Comparison of ENCODE assay signal across 1 fruit fly cellular context in the genomic region with DNA sequence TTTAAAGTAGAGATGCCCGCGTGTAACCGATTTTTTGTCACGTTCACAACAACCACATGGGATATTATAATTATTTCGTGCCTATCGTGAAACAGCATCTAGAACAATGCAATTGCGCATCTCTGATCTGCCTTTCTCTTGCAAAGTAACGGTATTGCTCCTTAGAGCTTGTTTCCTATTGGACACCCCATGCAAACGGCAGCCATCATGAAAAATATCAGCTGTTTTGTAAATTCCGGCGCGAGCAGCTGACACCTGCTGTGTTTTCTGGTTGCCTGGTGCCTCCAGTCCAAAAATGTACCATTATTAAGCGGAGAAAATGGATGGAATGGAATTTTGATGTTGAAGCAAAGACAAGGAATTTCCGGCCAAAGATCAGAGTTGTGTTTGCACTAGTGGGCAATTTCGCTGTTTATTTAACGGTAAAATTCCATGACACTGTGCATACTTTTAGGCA.
TF ChIP-seq lines count a peak whose summit lies in the region.

No protein-coding gene starts in this region.

TF ChIP-seq in whole organism, embryonic, 481 proteins besides CTCF, POLR2A, EP300 and RAD21 (continued from another document):
- peak; percentile 85 for TF ChIP-seq Doc3 (GFP tag; IDR thresholded peaks at IDR 0.05; lab: Robert Waterston, UW; ENCODE audit: partially characterized antibody)
- TF ChIP-seq slou (GFP tag; optimal IDR thresholded peaks at IDR 0.05; lab: Kevin White, UChicago): no peak
- no peak for TF ChIP-seq schlank (tag; optimal IDR thresholded peaks at IDR 0.05; lab: Kevin White, UChicago)
- TF ChIP-seq nerfin-2 (GFP tag; IDR thresholded peaks at IDR 0.05; lab: Robert Waterston, UW; ENCODE audit: partially characterized antibody): peak; percentile 36; the same call in 1 of the 2 replicates
- TF ChIP-seq Max (GFP tag; optimal IDR thresholded peaks at IDR 0.05; lab: Kevin White, UChicago): no peak
- peak in 1 of 2 experiments; percentile 17 for TF ChIP-seq bsh (GFP tag; optimal IDR thresholded peaks at IDR 0.05; lab: Kevin White, UChicago)
- peak; percentile 96 for TF ChIP-seq CG4360 (GFP tag; IDR thresholded peaks at IDR 0.05; lab: Robert Waterston, UW)
- peak; percentile 55 for TF ChIP-seq CG15479 (GFP tag; optimal IDR thresholded peaks at IDR 0.05; lab: Kevin White, UChicago)
- TF ChIP-seq onecut (GFP tag; IDR thresholded peaks at IDR 0.05; lab: Robert Waterston, UW): peak; percentile 9; the same call in 1 of the 2 replicates
- TF ChIP-seq CG1529 (GFP tag; optimal IDR thresholded peaks at IDR 0.05; lab: Kevin White, UChicago): peak; percentile 1
- no peak for TF ChIP-seq run (tag; optimal IDR thresholded peaks at IDR 0.05; lab: Kevin White, UChicago)
- TF ChIP-seq ham (GFP tag; IDR thresholded peaks at IDR 0.05; lab: Robert Waterston, UW): no peak
- TF ChIP-seq CG7786 (GFP tag; optimal IDR thresholded peaks at IDR 0.05; lab: Kevin White, UChicago): no peak
- no peak for TF ChIP-seq CG10321 (GFP tag; IDR thresholded peaks at IDR 0.05; lab: Robert Waterston, UW)
- TF ChIP-seq CrebB (tag; optimal IDR thresholded peaks at IDR 0.05; lab: Kevin White, UChicago): peak; percentile 37
- TF ChIP-seq kni (GFP tag; optimal IDR thresholded peaks at IDR 0.05; lab: Kevin White, UChicago): peak; percentile 84
- TF ChIP-seq ATbp (GFP tag; optimal IDR thresholded peaks at IDR 0.05; lab: Kevin White, UChicago): peak; percentile 39
- 0 out of 3 replicates have a peak, but pooled peaks have one; percentile 13 for TF ChIP-seq CG17361 (GFP tag; IDR thresholded peaks at IDR 0.05; lab: Robert Waterston, UW)
- no peak for TF ChIP-seq CG17829 (tag; optimal IDR thresholded peaks at IDR 0.05; lab: Kevin White, UChicago)
- TF ChIP-seq CoRest (tag; optimal IDR thresholded peaks at IDR 0.05; lab: Kevin White, UChicago): peak; percentile 4
- TF ChIP-seq emc (GFP tag; optimal IDR thresholded peaks at IDR 0.05; lab: Kevin White, UChicago): no peak
- TF ChIP-seq dysf (GFP tag; IDR thresholded peaks at IDR 0.05; lab: Robert Waterston, UW): no peak
- TF ChIP-seq Oaz (GFP tag; IDR thresholded peaks at IDR 0.05; lab: Robert Waterston, UW): no peak
- peak; percentile 69 for TF ChIP-seq unc-4 (GFP tag; IDR thresholded peaks at IDR 0.05; lab: Robert Waterston, UW; ENCODE audit: partially characterized antibody)
- peak; percentile 8 for TF ChIP-seq CG12236 (GFP tag; optimal IDR thresholded peaks at IDR 0.05; lab: Kevin White, UChicago)
- TF ChIP-seq CG8290 (GFP tag; optimal IDR thresholded peaks at IDR 0.05; lab: Kevin White, UChicago): no peak
- TF ChIP-seq CG8290 (tag; optimal IDR thresholded peaks at IDR 0.05; lab: Kevin White, UChicago): peak; percentile 35 to 42
- peak; percentile 19 for TF ChIP-seq Blimp-1 (GFP tag; optimal IDR thresholded peaks at IDR 0.05; lab: Kevin White, UChicago)
- no peak for TF ChIP-seq CG15011 (GFP tag; optimal IDR thresholded peaks at IDR 0.05; lab: Kevin White, UChicago)
- TF ChIP-seq CG7271 (tag; optimal IDR thresholded peaks at IDR 0.05; lab: Kevin White, UChicago): peak; percentile 55
- peak; percentile 19 for TF ChIP-seq sug (tag; optimal IDR thresholded peaks at IDR 0.05; lab: Kevin White, UChicago)
- peak; percentile 89 for TF ChIP-seq nerfin-1 (tag; optimal IDR thresholded peaks at IDR 0.05; lab: Kevin White, UChicago)
- no peak for TF ChIP-seq Trl (optimal IDR thresholded peaks at IDR 0.05; lab: Kevin White, UChicago)
- TF ChIP-seq Trl (GFP tag; optimal IDR thresholded peaks at IDR 0.05; lab: Kevin White, UChicago): peak; percentile 19
- TF ChIP-seq Fer3 (tag; optimal IDR thresholded peaks at IDR 0.05; lab: Kevin White, UChicago): no peak
- no peak for TF ChIP-seq GATAe (GFP tag; conservative IDR thresholded peaks at IDR 0.05; lab: Robert Waterston, UW)
- TF ChIP-seq CG14710 (tag; optimal IDR thresholded peaks at IDR 0.05; lab: Kevin White, UChicago): peak; percentile 27
- TF ChIP-seq odd (GFP tag; optimal IDR thresholded peaks at IDR 0.05; lab: Kevin White, UChicago): no peak
- no peak for TF ChIP-seq Ravus (GFP tag; IDR thresholded peaks at IDR 0.05; lab: Robert Waterston, UW)
- TF ChIP-seq Nf-YB (GFP tag; optimal IDR thresholded peaks at IDR 0.05; lab: Kevin White, UChicago): peak; percentile 94
- TF ChIP-seq ac (GFP tag; optimal IDR thresholded peaks at IDR 0.05; lab: Kevin White, UChicago): peak; percentile 55
- TF ChIP-seq CG17186 (GFP tag; optimal IDR thresholded peaks at IDR 0.05; lab: Kevin White, UChicago): no peak
- peak in 1 of 3 experiments; percentile 9 for TF ChIP-seq lola (GFP tag; optimal IDR thresholded peaks at IDR 0.05; lab: Kevin White, UChicago)
- TF ChIP-seq sim (GFP tag; IDR thresholded peaks at IDR 0.05; lab: Robert Waterston, UW): no peak
- TF ChIP-seq unpg (GFP tag; optimal IDR thresholded peaks at IDR 0.05; lab: Kevin White, UChicago): peak; percentile 27
